Fruit fly (Drosophila melanogaster) whole organism, wandering third instar larva: ENCODE results near the gene HIP-R.

Source experiments
- Abd-B ChIP-seq: fragments of >200 bp; optimal IDR thresholded peaks from 2 replicates; lab custom pipeline; 2017; ENCODE audit warnings: missing biosample characterization, missing genetic modification characterization
- CG32264 ChIP-seq: fragments of 200-800 bp; sonication (Bioruptor generic); optimal IDR thresholded peaks from 2 replicates; lab custom pipeline; 2016; ENCODE audit warnings: missing biosample characterization, missing genetic modification characterization
- Dfd ChIP-seq: fragments of >200 bp; optimal IDR thresholded peaks from 2 replicates; lab custom pipeline; 2017; ENCODE audit warnings: missing biosample characterization, missing genetic modification characterization
- Dif ChIP-seq: fragments of 200-275, 200-300 bp; sonication (Bioruptor generic); optimal IDR thresholded peaks from 2 replicates; lab custom pipeline; 2018; ENCODE audit warnings: missing biosample characterization, missing genetic modification characterization; ENCODE audit not compliant: partially characterized antibody
- Myc ChIP-seq: fragments of >200 bp; optimal IDR thresholded peaks from 2 replicates; lab custom pipeline; 2017
- N ChIP-seq: fragments of >200 bp; optimal IDR thresholded peaks from 2 replicates; lab custom pipeline; 2018; ENCODE audit warnings: missing biosample characterization, missing external identifiers, missing genetic modification characterization
- Sp1 ChIP-seq: fragments of 200-800 bp; sonication (Bioruptor generic); optimal IDR thresholded peaks from 3 replicates; lab custom pipeline; 2019; ENCODE audit warnings: missing biosample characterization, mild to moderate bottlenecking, missing genetic modification characterization, moderate library complexity
- dl ChIP-seq, 2 experiments: fragments of 175-275, 200-275 bp in 1 of 2; fragments of 200-275 bp in 1 of 2; sonication (Bioruptor generic); optimal IDR thresholded peaks; lab custom pipeline; 2018; ENCODE audit warnings: mild to moderate bottlenecking in 2 of 2, missing biosample characterization in 2 of 2, missing genetic modification characterization in 2 of 2, moderate library complexity in 2 of 2; ENCODE audit not compliant: partially characterized antibody in 2 of 2, insufficient read depth in 1 of 2
- dsf ChIP-seq: sonication (Bioruptor generic); optimal IDR thresholded peaks from 2 replicates; lab custom pipeline; 2016; ENCODE audit warnings: missing biosample characterization, missing genetic modification characterization, borderline replicate concordance
- h ChIP-seq: fragments of 200-800 bp; sonication (Bioruptor generic); optimal IDR thresholded peaks from 3 replicates; lab custom pipeline; 2016; ENCODE audit warnings: missing biosample characterization, mild to moderate bottlenecking, missing genetic modification characterization
- pan ChIP-seq: fragments of >200 bp; optimal IDR thresholded peaks from 2 replicates; lab custom pipeline; 2017
- psq ChIP-seq: fragments of 200-800 bp; sonication (Bioruptor generic); optimal IDR thresholded peaks from 3 replicates; lab custom pipeline; 2017; ENCODE audit warnings: missing biosample characterization, mild to moderate bottlenecking, missing genetic modification characterization, moderate library complexity
- sv ChIP-seq: fragments of 200-800 bp; sonication (Bioruptor generic); optimal IDR thresholded peaks from 3 replicates; lab custom pipeline; 2016; ENCODE audit warnings: missing biosample characterization, missing genetic modification characterization

- TF ChIP-seq psq: no peak
- TF ChIP-seq sv: no peak
- TF ChIP-seq h (GFP tag; lab: Kevin White, UChicago): no peak
- no peak for TF ChIP-seq dl (GFP tag; optimal IDR thresholded peaks at IDR 0.05; lab: Kevin White, UChicago; ENCODE audit: insufficient read depth in 1 of 2, partially characterized antibody in 2 of 2)
- no peak for TF ChIP-seq pan
- no peak for TF ChIP-seq dsf
- TF ChIP-seq Dfd (GFP tag; lab: Kevin White, UChicago): peak; percentile 64
- no peak for TF ChIP-seq Dif (GFP tag; lab: Kevin White, UChicago)
- no peak for TF ChIP-seq Abd-B (GFP tag; lab: Kevin White, UChicago)
- TF ChIP-seq CG32264: no peak
- no peak for TF ChIP-seq N (GFP tag; lab: Kevin White, UChicago)
- no peak for TF ChIP-seq Myc (lab: Kevin White, UChicago)
- TF ChIP-seq Sp1 (GFP tag; lab: Kevin White, UChicago): no peak
Measured at dm6 chrX:3762441-3762840, 27.3 kb upstream of the HIP-R start.
